Fruit fly (Drosophila melanogaster) whole organism, prepupa: ENCODE data around the gene Muc4B.
A peak's percentile ranks its signal among the peaks of the same experiment; 100 is the strongest.

Experiments
- CG11294 ChIP-seq: fragments of 200-800 bp; sonication (Bioruptor generic); IDR thresholded peaks from 2 replicates; pipeline ENCODE4 v1.3.6; 2022; ENCODE audit warnings: missing biosample characterization, missing genetic modification characterization
- CG15336 ChIP-seq: fragments of 200-800 bp; sonication (Bioruptor generic); IDR thresholded peaks from 2 replicates; pipeline ENCODE4 v1.3.6; 2022; ENCODE audit warnings: missing biosample characterization, missing genetic modification characterization
- CG6808 ChIP-seq: fragments of 200-800 bp; sonication (Bioruptor generic); optimal IDR thresholded peaks from 3 replicates; lab custom pipeline; 2017; ENCODE audit warnings: missing biosample characterization, missing genetic modification characterization, mild to moderate bottlenecking, moderate library complexity, missing genetic modification reagents
- Gug ChIP-seq: fragments of 200-800 bp; sonication (Bioruptor generic); IDR thresholded peaks from 2 replicates; pipeline ENCODE4 v1.3.6; 2022; ENCODE audit warnings: missing biosample characterization, missing genetic modification characterization
- Hr39 ChIP-seq: fragments of 200-800 bp; sonication (Bioruptor generic); optimal IDR thresholded peaks from 2 replicates; lab custom pipeline; 2016; ENCODE audit warnings: missing biosample characterization, missing genetic modification characterization
- Sox14 ChIP-seq: fragments of 200-800 bp; sonication (Bioruptor generic); optimal IDR thresholded peaks from 3 replicates; lab custom pipeline; 2016; ENCODE audit warnings: missing biosample characterization, missing genetic modification characterization
- Sox15 ChIP-seq: fragments of 200-800 bp; sonication (Bioruptor generic); optimal IDR thresholded peaks from 3 replicates; lab custom pipeline; 2016; ENCODE audit warnings: missing biosample characterization, missing genetic modification characterization
- achi ChIP-seq: fragments of 200-800 bp; sonication (Bioruptor generic); optimal IDR thresholded peaks from 3 replicates; lab custom pipeline; 2016; ENCODE audit warnings: missing biosample characterization, missing genetic modification characterization
- dac ChIP-seq: fragments of 200-800 bp; sonication (Bioruptor generic); optimal IDR thresholded peaks from 2 replicates; lab custom pipeline; 2017; ENCODE audit warnings: missing biosample characterization, mild to moderate bottlenecking, missing genetic modification characterization
- dsx ChIP-seq: fragments of 200-800 bp; optimal IDR thresholded peaks from 3 replicates; lab custom pipeline; 2019; ENCODE audit warnings: missing biosample characterization, mild to moderate bottlenecking, missing genetic modification characterization, moderate library complexity; ENCODE audit not compliant: poor library complexity, severe bottlenecking
- eg ChIP-seq: fragments of 200-800 bp; sonication (Bioruptor generic); IDR thresholded peaks from 3 replicates; pipeline ENCODE4 v1.3.6; 2022; ENCODE audit warnings: missing biosample characterization, missing genetic modification characterization
- esn ChIP-seq: fragments of 200-800 bp; sonication (Bioruptor generic); optimal IDR thresholded peaks from 2 replicates; lab custom pipeline; 2016; ENCODE audit warnings: missing biosample characterization, mild to moderate bottlenecking, missing genetic modification characterization, moderate library complexity
- lz ChIP-seq: fragments of 200-800 bp; sonication (Bioruptor generic); optimal IDR thresholded peaks from 3 replicates; lab custom pipeline; 2016; ENCODE audit warnings: missing biosample characterization, missing genetic modification characterization
- ss ChIP-seq, 2 experiments: fragments of 200-800 bp; sonication (Bioruptor generic); optimal IDR thresholded peaks; 2 replicates in 1 of 2; 3 replicates in 1 of 2; lab custom pipeline; 2017 to 2018; ENCODE audit warnings: mild to moderate bottlenecking in 2 of 2, missing biosample characterization in 2 of 2, missing genetic modification characterization in 2 of 2, moderate library complexity in 1 of 2

Gene Muc4B

DNA sequence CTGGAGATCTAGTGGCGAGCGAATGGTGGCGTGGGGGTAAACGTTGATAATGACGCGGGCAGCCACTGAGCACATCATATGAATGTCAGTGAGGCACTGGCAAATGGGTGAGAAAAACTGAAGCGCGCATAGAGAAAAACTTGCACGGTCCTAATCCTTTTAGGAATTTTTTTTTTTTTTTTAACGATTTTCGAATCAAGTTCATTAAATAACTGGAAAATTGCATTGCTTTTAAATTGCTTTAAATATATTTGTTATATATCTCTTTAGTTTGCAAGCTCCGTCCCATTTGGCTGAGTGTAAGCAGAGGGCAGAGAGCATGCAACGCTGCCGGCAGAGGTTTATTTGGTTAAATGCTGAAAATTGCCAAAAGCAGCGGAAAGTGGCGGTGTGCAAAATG is 48.5 kb downstream of the Muc4B start (continued):
- peak; percentile 57 for TF ChIP-seq Hr39
- TF ChIP-seq Sox15 (GFP tag; lab: Kevin White, UChicago): peak; percentile 34
- peak; percentile 71 for TF ChIP-seq CG6808 (GFP tag; lab: Kevin White, UChicago)
- TF ChIP-seq dsx: peak; percentile 44
- TF ChIP-seq eg (GFP tag; lab: Robert Waterston, UW): peak; percentile 81
- TF ChIP-seq CG11294: peak; percentile 45; the same call in 1 of the 2 replicates
- TF ChIP-seq ss (GFP tag; optimal IDR thresholded peaks at IDR 0.05; lab: Kevin White, UChicago): peak; percentile 27 to 38
- TF ChIP-seq CG15336 (GFP tag; lab: Robert Waterston, UW): peak; percentile 75
- peak; percentile 66 for TF ChIP-seq esn (GFP tag; lab: Kevin White, UChicago)
- TF ChIP-seq Gug: peak; percentile 35; the same call in 1 of the 2 replicates
- peak; percentile 66 for TF ChIP-seq Sox14 (GFP tag; lab: Kevin White, UChicago)
- TF ChIP-seq achi (GFP tag; lab: Kevin White, UChicago): peak; percentile 75
- peak; percentile 8 for TF ChIP-seq dac (GFP tag; lab: Kevin White, UChicago)
- TF ChIP-seq lz (GFP tag; lab: Kevin White, UChicago): peak; percentile 61
- TF ChIP-seq, all 60 proteins: peak for 54
